Fruit fly (Drosophila melanogaster): Measurements from ENCODE around the gene CG9135.

Gene CG9135

dm6 chr2L:6019352-6020131, 31.1 kb upstream of the CG9135 start, which contains the start of gene H2.0 (continued):
- TF ChIP-seq Nf-YA (GFP tag; IDR thresholded peaks at IDR 0.05) (peak; percentile 59; the same call in 1 of the 2 replicates), Optix (GFP tag; IDR thresholded peaks at IDR 0.05) (0 out of 3 replicates have a peak, but pooled peaks have one; percentile 16), Max (GFP tag; optimal IDR thresholded peaks at IDR 0.05) (no peak), unpg (GFP tag; optimal IDR thresholded peaks at IDR 0.05) (peak; percentile 18), CG6272 (GFP tag; IDR thresholded peaks at IDR 0.05) (no peak), ash1 (GFP tag; optimal IDR thresholded peaks at IDR 0.05) (no peak), Usf (GFP tag; optimal IDR thresholded peaks at IDR 0.05) (no peak), mam (GFP tag; optimal IDR thresholded peaks at IDR 0.05) (no peak), insv (GFP tag; optimal IDR thresholded peaks at IDR 0.05) (no peak), ERR (GFP tag; optimal IDR thresholded peaks at IDR 0.05) (no peak), sens-2 (GFP tag; IDR thresholded peaks at IDR 0.05) (no peak), cato (GFP tag; optimal IDR thresholded peaks at IDR 0.05; ENCODE audit: borderline replicate concordance) (no peak), CG10543 (GFP tag; optimal IDR thresholded peaks at IDR 0.05) (peak; percentile 26), CG2129 (GFP tag; IDR thresholded peaks at IDR 0.05; ENCODE audit: partially characterized antibody) (no peak), CG11456 (GFP tag; IDR thresholded peaks at IDR 0.05) (0 out of 3 replicates have a peak, but pooled peaks have one; percentile 34), CG10321 (GFP tag; IDR thresholded peaks at IDR 0.05) (peak; percentile 56; the same call in 1 of the 2 replicates), vnd (GFP tag; IDR thresholded peaks at IDR 0.05; ENCODE audit: partially characterized antibody) (no peak), run (tag; optimal IDR thresholded peaks at IDR 0.05) (no peak), dpn (GFP tag; optimal IDR thresholded peaks at IDR 0.05) (peak in 1 of 2 experiments; percentile 23), CG17802 (tag; optimal IDR thresholded peaks at IDR 0.05) (no peak), pan (optimal IDR thresholded peaks at IDR 0.05) (no peak), pan (GFP tag; optimal IDR thresholded peaks at IDR 0.05 in 1 of 2, IDR thresholded peaks at IDR 0.05 in 1 of 2) (no peak), slp2 (GFP tag; optimal IDR thresholded peaks at IDR 0.05) (no peak), Hsf (GFP tag; optimal IDR thresholded peaks at IDR 0.05) (no peak), Atf-2 (GFP tag; optimal IDR thresholded peaks at IDR 0.05) (peak; percentile 25), CG1024 (GFP tag; IDR thresholded peaks at IDR 0.05) (0 out of 2 replicates have a peak, but pooled peaks have one; percentile 17), Lhr (GFP tag; optimal IDR thresholded peaks at IDR 0.05) (no peak), ac (GFP tag; optimal IDR thresholded peaks at IDR 0.05) (peak; percentile 24), fd3F (GFP tag; optimal IDR thresholded peaks at IDR 0.05) (no peak), Kr (GFP tag; optimal IDR thresholded peaks at IDR 0.05) (peak; percentile 7), CG31441 (GFP tag; IDR thresholded peaks at IDR 0.05) (peak; percentile 44), CHES-1-like (GFP tag; optimal IDR thresholded peaks at IDR 0.05) (no peak), so (GFP tag; IDR thresholded peaks at IDR 0.05) (no peak), Lpt (GFP tag; optimal IDR thresholded peaks at IDR 0.05) (no peak), grn (GFP tag; optimal IDR thresholded peaks at IDR 0.05) (peak; percentile 24), CG2889 (GFP tag; IDR thresholded peaks at IDR 0.05) (no peak), ro (GFP tag; IDR thresholded peaks at IDR 0.05) (no peak), CG3726 (GFP tag; IDR thresholded peaks at IDR 0.05) (no peak), sim (GFP tag; IDR thresholded peaks at IDR 0.05) (no peak), CG30431 (GFP tag; optimal IDR thresholded peaks at IDR 0.05) (no peak), D19A (tag; optimal IDR thresholded peaks at IDR 0.05) (peak; percentile 35), Spps (tag; optimal IDR thresholded peaks at IDR 0.05) (peak; percentile 13), kni (GFP tag; optimal IDR thresholded peaks at IDR 0.05) (peak; percentile 74), chn (GFP tag; optimal IDR thresholded peaks at IDR 0.05) (peak; percentile 30), jigr1 (GFP tag; IDR thresholded peaks at IDR 0.05) (no peak), gsb (GFP tag; IDR thresholded peaks at IDR 0.05) (no peak), kah (GFP tag; optimal IDR thresholded peaks at IDR 0.05) (peak; percentile 5), CG3838 (GFP tag; optimal IDR thresholded peaks at IDR 0.05) (no peak), E2f2 (GFP tag; IDR thresholded peaks at IDR 0.05) (no peak), dmrt11E (tag; optimal IDR thresholded peaks at IDR 0.05) (peak; percentile 68)
